Worm (Caenorhabditis elegans) whole organism, late embryonic: ENCODE data around the gene emc-6.

ENCODE experiments used
- F13H6.1 ChIP-seq: sonication (generic microtip); optimal IDR thresholded peaks from 2 replicates; lab custom pipeline; 2016; ENCODE audit warnings: missing genetic modification characterization, missing compliant biosample characterization
- K09A11.1 ChIP-seq: sonication (generic microtip); optimal IDR thresholded peaks from 2 replicates; lab custom pipeline; 2017; ENCODE audit warnings: antibody characterized with exemption, mild to moderate bottlenecking, missing genetic modification characterization, missing compliant biosample characterization; ENCODE audit not compliant: insufficient read depth
- Y22D7AL.16 ChIP-seq: sonication (generic microtip); optimal IDR thresholded peaks from 2 replicates; lab custom pipeline; 2016; ENCODE audit warnings: missing genetic modification characterization, missing compliant biosample characterization
- ceh-19 ChIP-seq: fragments of 200-800 bp; sonication (Bioruptor generic); optimal IDR thresholded peaks from 2 replicates; lab custom pipeline; 2018; ENCODE audit warnings: mild to moderate bottlenecking, missing genetic modification characterization, missing compliant biosample characterization
- ceh-24 ChIP-seq: sonication (generic microtip); optimal IDR thresholded peaks from 2 replicates; lab custom pipeline; 2016; ENCODE audit warnings: mild to moderate bottlenecking, missing genetic modification characterization, missing compliant biosample characterization
- ceh-34 ChIP-seq: sonication (generic microtip); optimal IDR thresholded peaks from 2 replicates; lab custom pipeline; 2016; ENCODE audit warnings: mild to moderate bottlenecking, missing genetic modification characterization, missing compliant biosample characterization
- ceh-45 ChIP-seq: fragments of 200-800 bp; sonication (Bioruptor generic); IDR thresholded peaks from 2 replicates; pipeline ENCODE4 v1.3.6; 2022; ENCODE audit warnings: missing genetic modification reagents, missing genetic modification characterization, missing compliant biosample characterization
- ceh-6 ChIP-seq: fragments of 200-800 bp; sonication (Bioruptor generic); optimal IDR thresholded peaks from 2 replicates; lab custom pipeline; 2018; ENCODE audit warnings: mild to moderate bottlenecking, missing genetic modification characterization, missing compliant biosample characterization
- ceh-9 ChIP-seq: sonication (generic microtip); optimal IDR thresholded peaks from 2 replicates; lab custom pipeline; 2016; ENCODE audit warnings: mild to moderate bottlenecking, missing genetic modification characterization, inconsistent platforms, missing compliant biosample characterization
- che-1 ChIP-seq: sonication (generic microtip); optimal IDR thresholded peaks from 2 replicates; lab custom pipeline; 2016; ENCODE audit warnings: mild to moderate bottlenecking, missing genetic modification characterization, missing compliant biosample characterization
- dmd-4 ChIP-seq: sonication (generic microtip); optimal IDR thresholded peaks from 2 replicates; lab custom pipeline; 2016; ENCODE audit warnings: borderline replicate concordance, missing genetic modification characterization, missing compliant biosample characterization
- elt-2 ChIP-seq: sonication (generic microtip); optimal IDR thresholded peaks from 2 replicates; lab custom pipeline; 2016; ENCODE audit warnings: missing genetic modification reagents, missing genetic modification characterization, missing compliant biosample characterization
- elt-4 ChIP-seq: sonication (generic microtip); optimal IDR thresholded peaks from 2 replicates; lab custom pipeline; 2016; ENCODE audit warnings: missing genetic modification characterization, missing compliant biosample characterization
- ets-4 ChIP-seq: sonication (generic microtip); optimal IDR thresholded peaks from 2 replicates; lab custom pipeline; 2016; ENCODE audit warnings: missing genetic modification characterization, missing compliant biosample characterization
- eyg-1 ChIP-seq: sonication (generic microtip); optimal IDR thresholded peaks from 2 replicates; lab custom pipeline; 2016; ENCODE audit warnings: missing genotype, missing genetic modification characterization, missing compliant biosample characterization
- fkh-10 ChIP-seq: fragments of 150-350 bp; optimal IDR thresholded peaks from 2 replicates; lab custom pipeline; 2014; ENCODE audit warnings: missing biosample characterization, missing genetic modification reagents, missing genetic modification characterization
- fkh-6 ChIP-seq: sonication (generic microtip); optimal IDR thresholded peaks from 2 replicates; lab custom pipeline; 2016; ENCODE audit warnings: missing genetic modification characterization, missing compliant biosample characterization
- hlh-15 ChIP-seq: sonication (generic microtip); optimal IDR thresholded peaks from 2 replicates; lab custom pipeline; 2016; ENCODE audit warnings: missing genetic modification characterization, missing compliant biosample characterization
- hlh-30 ChIP-seq: sonication (generic microtip); optimal IDR thresholded peaks from 2 replicates; lab custom pipeline; 2017; ENCODE audit warnings: antibody characterized with exemption, missing genetic modification characterization, missing compliant biosample characterization; ENCODE audit not compliant: insufficient read depth
- hlh-6 ChIP-seq: sonication (generic microtip); optimal IDR thresholded peaks from 2 replicates; lab custom pipeline; 2016; ENCODE audit warnings: missing genotype, missing genetic modification characterization, missing compliant biosample characterization
- hlh-8 ChIP-seq: sonication (generic microtip); optimal IDR thresholded peaks from 2 replicates; lab custom pipeline; 2016; ENCODE audit warnings: missing genotype, missing genetic modification characterization, missing compliant biosample characterization
- lin-11 ChIP-seq: fragments of 200-800 bp; sonication (Bioruptor generic); optimal IDR thresholded peaks from 2 replicates; lab custom pipeline; 2018; ENCODE audit warnings: mild to moderate bottlenecking, missing genetic modification characterization, missing compliant biosample characterization
- mec-3 ChIP-seq: sonication (generic microtip); optimal IDR thresholded peaks from 2 replicates; lab custom pipeline; 2016; ENCODE audit warnings: borderline replicate concordance, missing genetic modification characterization, missing compliant biosample characterization
- pag-3 ChIP-seq: sonication (generic microtip); optimal IDR thresholded peaks from 2 replicates; lab custom pipeline; 2016; ENCODE audit warnings: missing compliant biosample characterization, missing genetic modification characterization, borderline replicate concordance
- pax-1 ChIP-seq: fragments of 150-350 bp; optimal IDR thresholded peaks from 2 replicates; lab custom pipeline; 2014; ENCODE audit warnings: missing biosample characterization, missing genetic modification characterization
- ref-2 ChIP-seq: sonication (generic microtip); optimal IDR thresholded peaks from 2 replicates; lab custom pipeline; 2016; ENCODE audit warnings: missing genetic modification characterization, missing compliant biosample characterization
- rnt-1 ChIP-seq: sonication (generic microtip); optimal IDR thresholded peaks from 2 replicates; lab custom pipeline; 2016; ENCODE audit warnings: missing genetic modification characterization, missing compliant biosample characterization
- sdc-2 ChIP-seq: sonication (generic microtip); optimal IDR thresholded peaks from 2 replicates; lab custom pipeline; 2016; ENCODE audit warnings: missing genotype, missing genetic modification characterization, missing compliant biosample characterization
- sox-2 ChIP-seq: fragments of 200-800 bp; sonication (Bioruptor generic); IDR thresholded peaks from 2 replicates; pipeline ENCODE4 v1.3.6; 2022; ENCODE audit warnings: missing genetic modification reagents, missing genetic modification characterization, missing compliant biosample characterization
- sox-4 ChIP-seq: sonication (generic microtip); optimal IDR thresholded peaks from 2 replicates; lab custom pipeline; 2017; ENCODE audit warnings: mild to moderate bottlenecking, missing genetic modification characterization, inconsistent platforms, missing compliant biosample characterization
- tbx-7 ChIP-seq: sonication (generic microtip); optimal IDR thresholded peaks from 2 replicates; lab custom pipeline; 2016; ENCODE audit warnings: missing genotype, missing genetic modification characterization, missing compliant biosample characterization
- unc-3 ChIP-seq, 2 experiments: fragments of 200-800 bp in 1 of 2; sonication (Bioruptor generic) in 1 of 2; sonication (generic microtip) in 1 of 2; conservative IDR thresholded peaks in 1 of 2; optimal IDR thresholded peaks in 1 of 2; 2 replicates each; pipeline versions ENCODE4 v1.3.6 to Lab custom; 2016 to 2022; ENCODE audit warnings: missing compliant biosample characterization in 2 of 2, missing genetic modification characterization in 2 of 2, missing genetic modification reagents in 1 of 2
- unc-55 ChIP-seq: sonication (generic microtip); optimal IDR thresholded peaks from 2 replicates; lab custom pipeline; 2017; ENCODE audit warnings: missing biosample characterization, missing genetic modification reagents, missing genetic modification characterization
- zip-5 ChIP-seq: sonication (generic microtip); optimal IDR thresholded peaks from 2 replicates; lab custom pipeline; 2016; ENCODE audit warnings: missing genetic modification characterization, missing compliant biosample characterization

Gene emc-6

DNA sequence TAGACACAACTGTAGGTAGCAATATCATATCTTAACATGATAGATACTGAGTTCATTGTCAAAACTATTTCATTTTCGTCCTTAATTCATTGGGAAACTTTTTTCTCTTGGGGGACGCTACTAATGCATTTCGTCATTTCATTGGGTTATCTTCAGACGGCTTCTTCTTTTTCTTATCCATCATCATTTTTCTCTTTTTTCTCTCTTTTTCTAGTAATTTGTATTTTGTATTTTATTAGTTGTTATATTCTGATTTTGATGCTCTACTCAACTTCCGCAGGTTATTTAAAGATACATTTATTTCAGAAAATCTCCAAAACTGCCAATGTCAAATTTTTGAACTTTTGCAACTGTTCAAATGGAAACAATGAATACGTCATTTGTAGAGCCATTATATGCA, 34.0 kb upstream of the emc-6 start, which contains the start of gene npr-35:
TSS of gene npr-35 (plus strand) at position 301 of the 400 bp plus-strand sequence.
- TF ChIP-seq unc-3 (GFP tag; conservative IDR thresholded peaks at IDR 0.05; lab: Robert Waterston, UW) (no peak), unc-3 (tag; optimal IDR thresholded peaks at IDR 0.05; lab: Kevin White, UChicago) (no peak), hlh-30 (no peak)

DNA sequence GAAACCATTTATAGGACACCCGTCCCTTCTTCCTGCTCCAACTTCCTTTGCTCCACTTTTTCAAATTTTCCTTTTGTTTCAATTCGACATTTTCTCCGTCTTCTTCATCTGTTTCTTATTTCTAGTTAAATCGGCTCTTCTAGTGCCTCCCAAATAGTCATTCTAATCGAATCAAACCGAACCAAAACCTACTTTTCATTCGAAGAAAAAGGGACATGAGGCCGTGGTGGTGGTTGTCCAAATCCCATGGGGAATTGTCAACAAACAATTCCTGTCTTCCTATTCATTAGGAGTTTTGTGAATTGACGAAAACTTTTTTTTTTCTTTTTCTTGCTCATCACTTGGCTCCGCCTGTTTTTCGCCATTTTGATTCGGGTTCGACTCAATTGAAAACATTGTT, 27.1 kb upstream of the emc-6 start:
- TF ChIP-seq unc-3 (GFP tag; conservative IDR thresholded peaks at IDR 0.05; lab: Robert Waterston, UW) (no peak), unc-3 (tag; optimal IDR thresholded peaks at IDR 0.05; lab: Kevin White, UChicago) (peak; percentile 2), fkh-6 (tag; lab: Kevin White, UChicago) (no peak), sdc-2 (tag; lab: Kevin White, UChicago) (no peak)
- TF ChIP-seq, all 69 proteins: peak for 1

- TF ChIP-seq hlh-30: no peak
- TF ChIP-seq eyg-1: no peak
- TF ChIP-seq sox-2: no peak
- no peak for TF ChIP-seq sox-4
- no peak for TF ChIP-seq zip-5 (tag; lab: Kevin White, UChicago)
- TF ChIP-seq ets-4 (tag; lab: Kevin White, UChicago): no peak
- TF ChIP-seq ceh-34: no peak
- TF ChIP-seq elt-2 (tag; lab: Kevin White, UChicago): no peak
- TF ChIP-seq che-1 (tag; lab: Kevin White, UChicago): no peak
- TF ChIP-seq ceh-19 (GFP tag; lab: Kevin White, UChicago): no peak
- no peak for TF ChIP-seq tbx-7 (tag; lab: Kevin White, UChicago)
- no peak for TF ChIP-seq ref-2
- TF ChIP-seq elt-4 (tag; lab: Kevin White, UChicago): no peak
- no peak for TF ChIP-seq F13H6.1 (tag; lab: Kevin White, UChicago)
- no peak for TF ChIP-seq Y22D7AL.16 (tag; lab: Kevin White, UChicago)
- no peak for TF ChIP-seq ceh-24 (tag; lab: Kevin White, UChicago)
Measured at ce11 chrIV:7734619-7735018, 25.1 kb upstream of the emc-6 start, which contains the start of gene clx-1. Gene clx-1 (plus strand): TSS chrIV:7734648.

ce11 chrIV:7734173-7734572, 24.6 kb upstream of the emc-6 start:
- no peak for TF ChIP-seq fkh-10 (GFP tag; lab: Kevin White, UChicago)
- no peak for TF ChIP-seq ceh-6 (GFP tag; lab: Kevin White, UChicago)
- TF ChIP-seq K09A11.1 (tag; lab: Kevin White, UChicago): no peak
- TF ChIP-seq hlh-8 (tag; lab: Kevin White, UChicago): no peak
- no peak for TF ChIP-seq rnt-1
- peak; percentile 36 for TF ChIP-seq elt-2 (tag; lab: Kevin White, UChicago)
- TF ChIP-seq mec-3 (tag; lab: Kevin White, UChicago): no peak

DNA sequence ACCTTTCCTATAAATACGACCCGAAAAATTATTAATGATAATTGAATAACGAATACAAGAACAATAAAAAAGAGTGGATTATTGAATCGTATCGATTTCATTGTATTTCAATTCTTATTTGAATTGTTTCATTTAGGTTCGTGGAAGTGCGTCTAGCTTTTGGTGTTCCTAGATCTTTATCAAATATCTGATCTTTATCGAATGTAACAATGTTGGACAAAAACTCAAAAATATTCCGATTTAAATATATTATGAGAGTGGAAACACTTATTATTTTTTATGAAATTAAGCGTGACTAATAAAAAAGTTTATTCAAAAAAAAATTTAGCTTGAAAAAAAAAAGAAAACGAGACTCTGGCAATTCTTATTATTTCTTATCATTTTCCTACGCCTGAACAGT, 22.4 kb upstream of the emc-6 start, which contains the start of the genes C50F7.9 and C50F7.3:
TSS of gene C50F7.9 (minus strand) at position 101 of the 400 bp plus-strand sequence.
TSS of gene C50F7.3 (plus strand) at position 370 of the 400 bp plus-strand sequence.
- no peak for TF ChIP-seq Y22D7AL.16 (tag; lab: Kevin White, UChicago)
- no peak for TF ChIP-seq pag-3 (tag; lab: Kevin White, UChicago)
- TF ChIP-seq pax-1 (tag; lab: Kevin White, UChicago): no peak

DNA sequence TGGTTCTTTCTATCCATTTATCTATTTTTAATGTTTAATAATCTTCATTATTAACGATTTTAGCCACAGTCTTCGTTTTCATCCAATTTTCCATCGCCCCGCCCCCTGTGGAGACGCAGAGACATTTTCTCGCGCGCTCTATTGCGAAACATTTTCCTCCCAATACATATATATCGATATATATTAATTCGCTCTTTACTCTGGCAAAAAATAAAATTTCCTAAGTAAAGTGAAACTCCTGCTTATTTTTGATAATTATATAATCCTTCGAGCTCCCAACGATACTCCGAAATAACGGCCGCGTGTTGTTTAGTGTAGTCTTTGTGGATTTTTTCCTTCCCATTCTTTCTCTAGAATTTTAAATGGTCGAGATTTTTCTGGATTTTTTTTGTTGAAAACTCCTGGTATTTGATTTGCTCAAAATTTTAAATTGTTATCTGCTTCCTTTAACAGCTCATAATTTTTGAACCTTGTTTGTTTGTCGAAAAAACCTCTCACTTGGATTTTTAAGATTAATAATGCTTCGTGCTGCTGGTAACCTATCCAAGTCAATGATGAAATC, 18.9 kb upstream of the emc-6 start, which contains the start of gene sucg-1:
TSS of gene sucg-1 (plus strand) at position 512 of the 562 bp plus-strand sequence.
- no peak for TF ChIP-seq dmd-4 (tag; lab: Kevin White, UChicago)
- TF ChIP-seq lin-11 (tag; lab: Kevin White, UChicago): no peak
- no peak for TF ChIP-seq hlh-6 (tag; lab: Kevin White, UChicago)
- no peak for TF ChIP-seq unc-55
- TF ChIP-seq ceh-45 (GFP tag; lab: Robert Waterston, UW): no peak
- no peak for TF ChIP-seq ceh-24 (tag; lab: Kevin White, UChicago)
- TF ChIP-seq ceh-9 (tag; lab: Kevin White, UChicago): no peak
- TF ChIP-seq ceh-6 (GFP tag; lab: Kevin White, UChicago): no peak
- no peak for TF ChIP-seq pag-3 (tag; lab: Kevin White, UChicago)
- no peak for TF ChIP-seq hlh-15 (tag; lab: Kevin White, UChicago)
- no peak for TF ChIP-seq hlh-8 (tag; lab: Kevin White, UChicago)
- TF ChIP-seq, all 69 proteins: peak for 0
